Worm (Caenorhabditis elegans): ENCODE data around the gene T24A6.16.

T24A6.16 gene

ce11 chrV:3582671-3583070 lies 19.9 kb upstream of the T24A6.16 start:
- TF ChIP-seq F10B5.3 (tag; optimal IDR thresholded peaks at IDR 0.05) (no peak), set-16 (GFP tag; IDR thresholded peaks at IDR 0.05) (peak; percentile 77)

- no peak for TF ChIP-seq lin-29 (GFP tag; IDR thresholded peaks at IDR 0.05)
- TF ChIP-seq lin-1 (GFP tag; IDR thresholded peaks at IDR 0.05) = 0 out of 2 replicates have a peak, but pooled peaks have one; percentile 21
- TF ChIP-seq zag-1 (tag; optimal IDR thresholded peaks at IDR 0.05) = no peak
- no peak for TF ChIP-seq Y75B8A.6 (GFP tag; IDR thresholded peaks at IDR 0.05)
- no peak for TF ChIP-seq saeg-2 (GFP tag; IDR thresholded peaks at IDR 0.05)
- TF ChIP-seq nhr-76 (tag; optimal IDR thresholded peaks at IDR 0.05) = no peak
- TF ChIP-seq attf-4 (tag; optimal IDR thresholded peaks at IDR 0.05) = no peak
- TF ChIP-seq pqm-1 (tag; optimal IDR thresholded peaks at IDR 0.05) = no peak
- peak; percentile 75; the same call in 1 of the 2 replicates for TF ChIP-seq Y105C5A.15 (GFP tag; IDR thresholded peaks at IDR 0.05)
- no peak for TF ChIP-seq ztf-7 (tag; optimal IDR thresholded peaks at IDR 0.05)
- TF ChIP-seq nhr-102 (tag; optimal IDR thresholded peaks at IDR 0.05) = peak; percentile 1
- TF ChIP-seq egl-43 (GFP tag; IDR thresholded peaks at IDR 0.05) = no peak
- no peak for TF ChIP-seq T20F7.1 (GFP tag; optimal IDR thresholded peaks at IDR 0.05)
- no peak for TF ChIP-seq zip-2 (tag; optimal IDR thresholded peaks at IDR 0.05)
- TF ChIP-seq T26A8.4 (GFP tag; IDR thresholded peaks at IDR 0.05) = peak; percentile 49
- TF ChIP-seq aly-2 (tag; optimal IDR thresholded peaks at IDR 0.05) = no peak
- no peak for TF ChIP-seq mxl-2 (GFP tag; conservative IDR thresholded peaks at IDR 0.05)
- TF ChIP-seq sdz-12 (GFP tag; optimal IDR thresholded peaks at IDR 0.05) = no peak
- peak; percentile 75; the same call in 1 of the 2 replicates for TF ChIP-seq pha-4 (GFP tag; IDR thresholded peaks at IDR 0.05)
- no peak for TF ChIP-seq pha-4 (tag; optimal IDR thresholded peaks at IDR 0.05)
- TF ChIP-seq R02D3.7 (tag; optimal IDR thresholded peaks at IDR 0.05) = no peak
- TF ChIP-seq hmg-1.1 (GFP tag; IDR thresholded peaks at IDR 0.05) = no peak
- no peak for TF ChIP-seq mxl-3 (GFP tag; optimal IDR thresholded peaks at IDR 0.05)
- TF ChIP-seq nhr-237 (tag; optimal IDR thresholded peaks at IDR 0.05) = no peak
- TF ChIP-seq unc-39 (tag; optimal IDR thresholded peaks at IDR 0.05) = no peak
- TF ChIP-seq duxl-1 (tag; optimal IDR thresholded peaks at IDR 0.05; ENCODE audit: poor library complexity) = peak; percentile 25
- TF ChIP-seq nhr-42 (GFP tag; IDR thresholded peaks at IDR 0.05) = no peak
- no peak for TF ChIP-seq daf-16 (GFP tag; optimal IDR thresholded peaks at IDR 0.05)
- no peak for TF ChIP-seq daf-16 (tag; optimal IDR thresholded peaks at IDR 0.05)
- TF ChIP-seq ama-1 (optimal IDR thresholded peaks at IDR 0.05) = no peak
- no peak for TF ChIP-seq snpc-4 (tag; optimal IDR thresholded peaks at IDR 0.05)
- TF ChIP-seq vab-7 (GFP tag; IDR thresholded peaks at IDR 0.05) = no peak
- no peak for TF ChIP-seq aha-1 (tag)
- TF ChIP-seq nhr-25 (tag; optimal IDR thresholded peaks at IDR 0.05; ENCODE audit: borderline replicate concordance, insufficient read depth) = no peak
- TF ChIP-seq hlh-30 (tag; optimal IDR thresholded peaks at IDR 0.05; ENCODE audit: insufficient read depth) = no peak
- TF ChIP-seq nhr-6 (tag; optimal IDR thresholded peaks at IDR 0.05) = no peak
- no peak for TF ChIP-seq nhr-28 (tag; optimal IDR thresholded peaks at IDR 0.05)
- no peak for TF ChIP-seq lin-39 (tag; optimal IDR thresholded peaks at IDR 0.05)
- TF ChIP-seq lir-3 (tag; optimal IDR thresholded peaks at IDR 0.05) = no peak
- no peak for TF ChIP-seq daf-12 (tag; optimal IDR thresholded peaks at IDR 0.05)
- 0 out of 2 replicates have a peak, but pooled peaks have one; percentile 37 for TF ChIP-seq dmd-8 (GFP tag; IDR thresholded peaks at IDR 0.05)
- no peak for TF ChIP-seq unc-62 (GFP tag; optimal IDR thresholded peaks at IDR 0.05 in 1 of 2)
- no peak for TF ChIP-seq unc-62 (tag; optimal IDR thresholded peaks at IDR 0.05)
- no peak for TF ChIP-seq nhr-10 (tag; optimal IDR thresholded peaks at IDR 0.05)
- TF ChIP-seq nhr-111 (GFP tag; optimal IDR thresholded peaks at IDR 0.05) = no peak
- TF ChIP-seq skn-1 (tag; optimal IDR thresholded peaks at IDR 0.05) = no peak
- TF ChIP-seq lin-15B (tag; optimal IDR thresholded peaks at IDR 0.05) = no peak
- no peak for TF ChIP-seq spr-1 (tag; optimal IDR thresholded peaks at IDR 0.05)
- TF ChIP-seq nhr-11 (tag; optimal IDR thresholded peaks at IDR 0.05) = no peak
- 0 out of 2 replicates have a peak, but pooled peaks have one; percentile 16 for TF ChIP-seq ZK337.2 (GFP tag; IDR thresholded peaks at IDR 0.05)
Observed at ce11 chrV:3582086-3582485, 19.4 kb upstream of the T24A6.16 start.

All from whole organism, L4 larva.